Worm (Caenorhabditis elegans): Measurements from ENCODE around the gene srd-18.
A peak's percentile ranks its signal among the peaks of the same experiment; 100 is the strongest.

srd-18 gene

DNA sequence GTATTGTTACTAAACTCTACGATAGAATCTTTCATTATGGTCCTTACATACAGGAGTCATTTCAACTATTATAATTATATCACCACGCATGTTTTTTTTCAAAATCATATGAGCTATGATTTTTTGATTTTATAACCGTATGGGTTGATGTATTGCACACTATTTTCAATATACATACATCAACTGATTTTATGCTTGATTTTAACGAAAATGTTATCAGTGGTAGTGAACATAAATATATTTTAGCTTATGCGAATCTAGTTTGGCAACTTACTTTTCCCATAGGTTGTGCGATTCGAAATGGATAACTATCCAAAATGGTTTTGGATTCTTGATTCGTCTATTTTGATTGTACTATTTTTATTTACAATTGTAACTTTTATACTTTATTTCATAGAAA is 3.1 kb downstream of the srd-18 start, which contains the start of gene srv-10:
TSS of gene srv-10 (plus strand) at position 301 of the 400 bp plus-strand sequence.
- no peak for TF ChIP-seq F49E8.2 (tag; optimal IDR thresholded peaks at IDR 0.05; ENCODE audit: borderline replicate concordance)
- TF ChIP-seq hmg-1.1 (GFP tag; IDR thresholded peaks at IDR 0.05): no peak

- TF ChIP-seq dve-1 (tag; optimal IDR thresholded peaks at IDR 0.05; ENCODE audit: insufficient read depth) (no peak), aha-1 (tag) (peak; percentile 44)
Observed at ce11 chrV:13423045-13423444, 3.6 kb downstream of the srd-18 start, which contains the start of gene srv-9. Gene srv-9, minus strand, starts transcription at chrV:13423145.

- TF ChIP-seq T20F7.1 (GFP tag; optimal IDR thresholded peaks at IDR 0.05) (peak; percentile 16), nhr-111 (GFP tag; optimal IDR thresholded peaks at IDR 0.05) (no peak), nhr-77 (tag; optimal IDR thresholded peaks at IDR 0.05) (peak; percentile 37), dmd-6 (GFP tag; IDR thresholded peaks at IDR 0.05) (peak; percentile 80), pqm-1 (tag; optimal IDR thresholded peaks at IDR 0.05) (peak; percentile 99), nhr-28 (tag; optimal IDR thresholded peaks at IDR 0.05) (peak; percentile 59), hif-1 (tag; optimal IDR thresholded peaks at IDR 0.05) (no peak)
Observed at ce11 chrV:13421697-13422096, 5.0 kb downstream of the srd-18 start.

- no peak for TF ChIP-seq saeg-2 (GFP tag; IDR thresholded peaks at IDR 0.05)
- no peak for TF ChIP-seq Y48G9A.11 (GFP tag; IDR thresholded peaks at IDR 0.05)
- TF ChIP-seq dmd-6 (GFP tag; IDR thresholded peaks at IDR 0.05): no peak
- TF ChIP-seq dmd-9 (GFP tag; IDR thresholded peaks at IDR 0.05): no peak
- TF ChIP-seq hlh-11 (tag; optimal IDR thresholded peaks at IDR 0.05): no peak
- TF ChIP-seq Y105C5A.15 (GFP tag; IDR thresholded peaks at IDR 0.05): no peak
- TF ChIP-seq hlh-30 (tag; optimal IDR thresholded peaks at IDR 0.05; ENCODE audit: insufficient read depth): no peak
Observed at ce11 chrV:13420640-13421039, 6.0 kb downstream of the srd-18 start, which contains the start of gene srv-8. Gene srv-8, minus strand, starts transcription at chrV:13420740.

DNA sequence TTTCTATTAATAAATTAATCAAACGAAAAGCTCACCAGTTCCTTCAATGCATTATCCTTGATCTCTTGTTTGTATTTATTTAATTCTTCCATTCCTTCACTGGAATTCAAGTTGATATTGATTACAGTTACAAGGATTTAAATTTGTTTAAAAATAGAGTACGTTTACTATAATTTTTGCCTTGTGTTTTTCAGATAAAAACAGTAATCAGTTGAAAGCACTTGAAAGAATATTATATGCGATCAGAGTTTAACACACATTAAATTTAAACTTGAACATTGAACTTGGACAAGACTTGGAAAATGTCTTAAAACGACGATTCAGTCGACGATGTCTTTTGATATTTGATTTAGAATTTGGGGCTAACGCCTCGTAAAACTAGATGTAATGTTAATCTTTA is 9.2 kb downstream of the srd-18 start, which contains the start of gene F53F1.6:
TSS of gene F53F1.6 (minus strand) at position 101 of the 400 bp plus-strand sequence.
- TF ChIP-seq daf-12 (tag; optimal IDR thresholded peaks at IDR 0.05): no peak
- TF ChIP-seq egl-27 (tag; optimal IDR thresholded peaks at IDR 0.05): no peak

- TF ChIP-seq Y5F2A.4 (GFP tag; optimal IDR thresholded peaks at IDR 0.05): no peak
- TF ChIP-seq aha-1 (tag): peak; percentile 59
- TF ChIP-seq ama-1 (optimal IDR thresholded peaks at IDR 0.05): peak; percentile 41
Observed at ce11 chrV:13416076-13416475, 10.6 kb downstream of the srd-18 start.

DNA sequence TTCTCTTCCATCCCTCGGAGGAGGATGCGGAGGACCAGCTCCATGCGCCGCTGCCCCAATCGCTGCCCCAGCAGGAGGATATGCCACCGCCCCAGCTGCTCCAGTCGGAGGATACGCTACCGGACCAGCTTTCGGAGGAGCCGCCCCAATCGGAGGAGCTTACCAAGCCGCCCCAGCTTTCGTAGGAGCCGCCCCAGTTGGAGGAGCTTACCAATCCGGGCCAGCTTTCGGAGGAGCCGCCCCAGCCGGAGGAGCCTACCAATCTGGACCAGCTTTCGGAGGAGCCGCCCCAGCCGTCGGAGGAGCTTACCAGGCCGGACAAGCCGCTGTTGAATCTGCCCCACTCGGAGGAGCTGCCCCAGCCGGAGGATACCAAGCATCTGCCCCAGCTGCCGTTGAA is 11.2 kb downstream of the srd-18 start:
- no peak for TF ChIP-seq ceh-44 (GFP tag; IDR thresholded peaks at IDR 0.05)
- TF ChIP-seq daf-8 (GFP tag; IDR thresholded peaks at IDR 0.05): no peak
- TF ChIP-seq F10B5.3 (tag; optimal IDR thresholded peaks at IDR 0.05): peak; percentile 6
- TF ChIP-seq set-16 (GFP tag; IDR thresholded peaks at IDR 0.05): peak; percentile 99
- peak; percentile 89 for TF ChIP-seq aha-1 (tag)
- peak; percentile 29 for TF ChIP-seq gei-8 (GFP tag; optimal IDR thresholded peaks at IDR 0.05)
- no peak for TF ChIP-seq lir-3 (tag; optimal IDR thresholded peaks at IDR 0.05)
- no peak for TF ChIP-seq snpc-4 (tag; optimal IDR thresholded peaks at IDR 0.05)
- 0 out of 2 replicates have a peak, but pooled peaks have one; percentile 43 for TF ChIP-seq hmg-1.1 (GFP tag; IDR thresholded peaks at IDR 0.05)
- TF ChIP-seq dmd-9 (GFP tag; IDR thresholded peaks at IDR 0.05): 0 out of 2 replicates have a peak, but pooled peaks have one; percentile 40
- TF ChIP-seq pha-4 (GFP tag; IDR thresholded peaks at IDR 0.05): peak; percentile 70; the same call in 1 of the 2 replicates
- no peak for TF ChIP-seq pha-4 (tag; optimal IDR thresholded peaks at IDR 0.05)
- TF ChIP-seq ctbp-1 (GFP tag; IDR thresholded peaks at IDR 0.05): 0 out of 2 replicates have a peak, but pooled peaks have one; percentile 20

Measured in whole organism, L4 larva.